Worm (Caenorhabditis elegans) whole organism, L4 larva: Measurements from ENCODE around the gene C06A1.7.
A peak's percentile ranks its signal among the peaks of the same experiment; 100 is the strongest.

Source experiments
- D1046.2 ChIP-seq: fragments of 200-800 bp; sonication (Bioruptor generic); IDR thresholded peaks from 2 replicates; pipeline ENCODE4 v1.3.6; 2022; ENCODE audit warnings: missing genetic modification characterization, missing compliant biosample characterization
- F10B5.3 ChIP-seq: sonication (generic microtip); optimal IDR thresholded peaks from 2 replicates; lab custom pipeline; 2016; ENCODE audit warnings: mild to moderate bottlenecking, missing genetic modification characterization, missing compliant biosample characterization
- F37D6.2 ChIP-seq: sonication (generic microtip); optimal IDR thresholded peaks from 2 replicates; lab custom pipeline; 2016; ENCODE audit warnings: mild to moderate bottlenecking, missing genetic modification characterization, missing compliant biosample characterization
- F44E2.7 ChIP-seq: fragments of 200-800 bp; sonication (Bioruptor generic); IDR thresholded peaks from 2 replicates; pipeline ENCODE4 v2.1.2; 2022; ENCODE audit warnings: missing genetic modification characterization, missing compliant biosample characterization
- F49E8.2 ChIP-seq: sonication (generic microtip); optimal IDR thresholded peaks from 2 replicates; lab custom pipeline; 2016; ENCODE audit warnings: missing compliant biosample characterization, mild to moderate bottlenecking, missing genetic modification characterization, borderline replicate concordance
- R02D3.7 ChIP-seq: fragments of 150-350 bp; sonication (generic microtip); optimal IDR thresholded peaks from 3 replicates; lab custom pipeline; 2014; ENCODE audit warnings: missing biosample characterization, missing genetic modification characterization
- T26A8.4 ChIP-seq: fragments of 200-800 bp; sonication (Bioruptor generic); IDR thresholded peaks from 2 replicates; pipeline ENCODE4 v1.3.6; 2022; ENCODE audit warnings: missing genetic modification characterization, missing compliant biosample characterization
- Y5F2A.4 ChIP-seq: fragments of 200-800 bp; sonication (Bioruptor generic); optimal IDR thresholded peaks from 2 replicates; lab custom pipeline; 2018; ENCODE audit warnings: mild to moderate bottlenecking, missing genetic modification characterization, missing compliant biosample characterization
- aha-1 ChIP-seq: fragments of 150-350 bp; peaks from one replicate; lab custom pipeline; 2014; ENCODE audit warnings: missing biosample characterization, missing genetic modification characterization
- aly-2 ChIP-seq: sonication (generic microtip); optimal IDR thresholded peaks from 2 replicates; lab custom pipeline; 2018; ENCODE audit warnings: missing biosample characterization, missing genetic modification characterization
- ama-1 ChIP-seq: fragments of 150-350 bp; optimal IDR thresholded peaks from 2 replicates; lab custom pipeline; 2014; ENCODE audit warnings: inconsistent platforms, mixed read lengths
- arid-1 ChIP-seq: fragments of 200-800 bp; sonication (Bioruptor generic); conservative IDR thresholded peaks from 2 replicates; pipeline ENCODE4 v1.3.6; 2022; ENCODE audit warnings: missing genetic modification reagents, missing genetic modification characterization, missing compliant biosample characterization
- ceh-44 ChIP-seq: fragments of 200-800 bp; sonication (Bioruptor generic); IDR thresholded peaks from 2 replicates; pipeline ENCODE4 v1.3.6; 2022; ENCODE audit warnings: missing genetic modification reagents, missing genetic modification characterization, missing compliant biosample characterization
- ctbp-1 ChIP-seq: fragments of 200-800 bp; sonication (Bioruptor generic); IDR thresholded peaks from 2 replicates; pipeline ENCODE4 v1.3.6; 2022; ENCODE audit warnings: missing genetic modification reagents, missing genetic modification characterization, missing compliant biosample characterization
- daf-19 ChIP-seq: fragments of 200-800 bp; sonication (Bioruptor generic); conservative IDR thresholded peaks from 2 replicates; pipeline ENCODE4 v1.3.6; 2022; ENCODE audit warnings: missing genetic modification characterization, missing compliant biosample characterization
- daf-8 ChIP-seq: fragments of 200-800 bp; sonication (Bioruptor generic); IDR thresholded peaks from 2 replicates; pipeline ENCODE4 v1.3.6; 2022; ENCODE audit warnings: missing genetic modification characterization, missing compliant biosample characterization
- egl-43 ChIP-seq: fragments of 200-800 bp; sonication (Bioruptor generic); IDR thresholded peaks from 2 replicates; pipeline ENCODE4 v1.3.6; 2022; ENCODE audit warnings: missing genetic modification reagents, missing genetic modification characterization, missing compliant biosample characterization
- fos-1 ChIP-seq: fragments of 150-350 bp; optimal IDR thresholded peaks from 2 replicates; lab custom pipeline; 2014; ENCODE audit warnings: missing biosample characterization, missing genetic modification characterization
- hlh-30 ChIP-seq: sonication (generic microtip); optimal IDR thresholded peaks from 2 replicates; lab custom pipeline; 2017; ENCODE audit warnings: antibody characterized with exemption, mild to moderate bottlenecking, missing genetic modification characterization, missing compliant biosample characterization; ENCODE audit not compliant: insufficient read depth
- hmg-1.1 ChIP-seq: fragments of 200-800 bp; sonication (Bioruptor generic); IDR thresholded peaks from 2 replicates; pipeline ENCODE4 v1.3.6; 2022; ENCODE audit warnings: missing genetic modification reagents, missing genetic modification characterization, missing compliant biosample characterization
- lin-15B ChIP-seq: fragments of 150-350 bp; sonication (generic microtip); optimal IDR thresholded peaks from 3 replicates; lab custom pipeline; 2014; ENCODE audit warnings: missing biosample characterization, missing genetic modification characterization
- lin-38 ChIP-seq: fragments of 200-800 bp; sonication (Bioruptor generic); IDR thresholded peaks from 2 replicates; pipeline ENCODE4 v1.3.6; 2022; ENCODE audit warnings: missing genetic modification reagents, missing genetic modification characterization, missing compliant biosample characterization
- lin-39 ChIP-seq: fragments of 150-350 bp; optimal IDR thresholded peaks from 2 replicates; lab custom pipeline; 2014; ENCODE audit warnings: missing biosample characterization, missing genetic modification reagents, missing genetic modification characterization
- lsy-2 ChIP-seq, 2 experiments: fragments of 150-350 bp in 1 of 2; sonication (generic microtip) in 1 of 2; optimal IDR thresholded peaks; 2 replicates each; lab custom pipeline; 2014 to 2017; ENCODE audit warnings: missing biosample characterization in 2 of 2, missing genetic modification characterization in 2 of 2
- madf-9 ChIP-seq: fragments of 200-800 bp; sonication (Bioruptor generic); conservative IDR thresholded peaks from 2 replicates; pipeline ENCODE4 v1.3.6; 2022; ENCODE audit warnings: missing genetic modification reagents, missing genetic modification characterization, missing compliant biosample characterization
- mdl-1 ChIP-seq, 2 experiments: fragments of 150-350 bp in 1 of 2; sonication (generic microtip) in 1 of 2; optimal IDR thresholded peaks; 2 replicates each; lab custom pipeline; 2014 to 2017; ENCODE audit warnings: missing biosample characterization in 2 of 2, missing genetic modification characterization in 2 of 2
- mdt-29 ChIP-seq: fragments of 200-800 bp; sonication (Bioruptor generic); IDR thresholded peaks from 2 replicates; pipeline ENCODE4 v1.3.6; 2022; ENCODE audit warnings: missing genetic modification reagents, missing genetic modification characterization, missing compliant biosample characterization
- mes-2 ChIP-seq: sonication (generic microtip); optimal IDR thresholded peaks from 2 replicates; lab custom pipeline; 2016; ENCODE audit warnings: missing genotype, mild to moderate bottlenecking, missing genetic modification characterization, missing compliant biosample characterization; ENCODE audit not compliant: poor library complexity, severe bottlenecking
- mxl-2 ChIP-seq: fragments of 200-800 bp; sonication (Bioruptor generic); conservative IDR thresholded peaks from 2 replicates; pipeline ENCODE4 v1.3.6; 2022; ENCODE audit warnings: missing genetic modification reagents, missing genetic modification characterization, missing compliant biosample characterization
- nhr-102 ChIP-seq: sonication (generic microtip); optimal IDR thresholded peaks from 2 replicates; lab custom pipeline; 2016; ENCODE audit warnings: mild to moderate bottlenecking, missing genetic modification characterization, moderate library complexity, missing compliant biosample characterization
- nhr-237 ChIP-seq: sonication (generic microtip); optimal IDR thresholded peaks from 2 replicates; lab custom pipeline; 2017; ENCODE audit warnings: missing biosample characterization, missing genetic modification characterization
- nhr-25 ChIP-seq: sonication (generic microtip); optimal IDR thresholded peaks from 2 replicates; lab custom pipeline; 2017; ENCODE audit warnings: missing genetic modification characterization, mild to moderate bottlenecking, missing compliant biosample characterization, antibody characterized with exemption, moderate library complexity, borderline replicate concordance; ENCODE audit not compliant: insufficient read depth
- nhr-41 ChIP-seq: fragments of 200-800 bp; sonication (Bioruptor generic); IDR thresholded peaks from 2 replicates; pipeline ENCODE4 v1.3.6; 2022; ENCODE audit warnings: missing genetic modification reagents, missing genetic modification characterization, missing compliant biosample characterization
- nhr-6 ChIP-seq: fragments of 150-350 bp; optimal IDR thresholded peaks from 2 replicates; lab custom pipeline; 2014; ENCODE audit warnings: missing biosample characterization, missing genetic modification characterization
- nhr-76 ChIP-seq: fragments of 150-350 bp; optimal IDR thresholded peaks from 2 replicates; lab custom pipeline; 2014; ENCODE audit warnings: missing biosample characterization, missing genetic modification characterization
- rbr-2 ChIP-seq: sonication (generic microtip); optimal IDR thresholded peaks from 2 replicates; lab custom pipeline; 2016; ENCODE audit warnings: missing genotype, missing genetic modification characterization, missing compliant biosample characterization
- set-16 ChIP-seq: fragments of 200-800 bp; sonication (Bioruptor generic); IDR thresholded peaks from 2 replicates; pipeline ENCODE4 v1.3.6; 2022; ENCODE audit warnings: missing genetic modification reagents, missing genetic modification characterization, missing compliant biosample characterization
- skn-1 ChIP-seq: fragments of 150-350 bp; optimal IDR thresholded peaks from 2 replicates; lab custom pipeline; 2014; ENCODE audit warnings: missing biosample characterization, missing genetic modification characterization
- snpc-1.2 ChIP-seq: fragments of 200-800 bp; sonication (Bioruptor generic); IDR thresholded peaks from 2 replicates; pipeline ENCODE4 v1.3.6; 2022; ENCODE audit warnings: missing genetic modification reagents, missing genetic modification characterization, missing compliant biosample characterization
- snpc-4 ChIP-seq: fragments of 150-350 bp; optimal IDR thresholded peaks from 2 replicates; lab custom pipeline; 2014; ENCODE audit warnings: missing biosample characterization, missing genetic modification characterization
- spr-1 ChIP-seq: sonication (generic microtip); optimal IDR thresholded peaks from 2 replicates; lab custom pipeline; 2016; ENCODE audit warnings: mild to moderate bottlenecking, missing genetic modification characterization, missing compliant biosample characterization
- tag-97 ChIP-seq: fragments of 200-800 bp; sonication (Bioruptor generic); IDR thresholded peaks from 2 replicates; pipeline ENCODE4 v1.3.6; 2022; ENCODE audit warnings: missing genetic modification characterization, missing compliant biosample characterization
- unc-62 ChIP-seq, 3 experiments: fragments of 150-350 bp in 1 of 3; sonication (generic microtip); optimal IDR thresholded peaks in 2 of 3; peaks in 1 of 3; 1 replicate in 1 of 3; 2 replicates in 2 of 3; lab custom pipeline; 2014 to 2017; ENCODE audit warnings: missing biosample characterization in 3 of 3, missing genetic modification characterization in 3 of 3, missing genetic modification reagents in 3 of 3, missing genotype in 1 of 3
- zfp-2 ChIP-seq: sonication (generic microtip); optimal IDR thresholded peaks from 2 replicates; lab custom pipeline; 2016; ENCODE audit warnings: mild to moderate bottlenecking, missing genetic modification characterization, missing compliant biosample characterization

Gene C06A1.7

ce11 chrII:10550872-10551647, 13.6 kb upstream of the C06A1.7 start (continued):
- TF ChIP-seq F49E8.2 (tag; lab: Kevin White, UChicago) = no peak
- no peak for TF ChIP-seq nhr-102 (tag; lab: Kevin White, UChicago)
- TF ChIP-seq unc-62 (GFP tag; optimal IDR thresholded peaks at IDR 0.05 in 1 of 2; lab: Kevin White, UChicago) = peak in 1 of 2 experiments; percentile 91
- TF ChIP-seq unc-62 (tag; optimal IDR thresholded peaks at IDR 0.05; lab: Kevin White, UChicago) = no peak
- peak in 1 of 2 experiments; percentile 15 for TF ChIP-seq mdl-1 (tag; optimal IDR thresholded peaks at IDR 0.05; lab: Kevin White, UChicago)
- 0 out of 2 replicates have a peak, but pooled peaks have one; percentile 16 for TF ChIP-seq madf-9
- TF ChIP-seq ama-1 = peak; percentile 79
- no peak for TF ChIP-seq egl-43 (GFP tag; lab: Robert Waterston, UW)
- no peak; the same call in 1 of the 2 replicates for TF ChIP-seq lin-38 (GFP tag; lab: Robert Waterston, UW)
- TF ChIP-seq hlh-30 (tag; lab: Kevin White, UChicago) = peak; percentile 14
- TF ChIP-seq T26A8.4 = no peak
- TF ChIP-seq mxl-2 (GFP tag; lab: Robert Waterston, UW) = no peak
- no peak for TF ChIP-seq Y5F2A.4 (GFP tag; lab: Kevin White, UChicago)
- TF ChIP-seq ctbp-1 = no peak

ce11 chrII:10551985-10552736, 12.5 kb upstream of the C06A1.7 start:
- TF ChIP-seq daf-8 = no peak
- no peak for TF ChIP-seq skn-1 (tag; lab: Kevin White, UChicago)
- TF ChIP-seq aly-2 (tag; lab: Kevin White, UChicago) = no peak
- peak; percentile 55; the same call in 1 of the 2 replicates for TF ChIP-seq mdt-29 (GFP tag; lab: Robert Waterston, UW)
- peak; percentile 76 to 92 for TF ChIP-seq lsy-2 (tag; optimal IDR thresholded peaks at IDR 0.05; lab: Kevin White, UChicago)
- no peak for TF ChIP-seq lin-15B
- TF ChIP-seq ama-1 = peak; percentile 82
- peak; percentile 77 for TF ChIP-seq egl-43 (GFP tag; lab: Robert Waterston, UW)
- TF ChIP-seq F37D6.2 (tag; lab: Kevin White, UChicago) = peak; percentile 70
- no peak for TF ChIP-seq ceh-44
- peak; percentile 39 for TF ChIP-seq madf-9
- TF ChIP-seq daf-19 (GFP tag; lab: Robert Waterston, UW) = no peak
- TF ChIP-seq T26A8.4 = peak; percentile 67
- TF ChIP-seq nhr-25 (tag; lab: Kevin White, UChicago) = peak; percentile 81
- TF ChIP-seq tag-97 (GFP tag; lab: Robert Waterston, UW) = no peak
- peak; percentile 63 for TF ChIP-seq spr-1 (tag; lab: Kevin White, UChicago)
- no peak for TF ChIP-seq snpc-4 (tag; lab: Kevin White, UChicago)
- no peak for TF ChIP-seq lin-39 (tag; lab: Kevin White, UChicago)
- no peak for TF ChIP-seq D1046.2 (GFP tag; lab: Robert Waterston, UW)
- TF ChIP-seq hmg-1.1 (GFP tag; lab: Robert Waterston, UW) = peak; percentile 80
- TF ChIP-seq snpc-1.2 (GFP tag; lab: Robert Waterston, UW) = no peak
- TF ChIP-seq nhr-6 (tag; lab: Kevin White, UChicago) = peak; percentile 66
- TF ChIP-seq Y5F2A.4 (GFP tag; lab: Kevin White, UChicago) = no peak
- TF ChIP-seq aha-1 (tag; lab: Kevin White, UChicago) = peak; percentile 99
- peak; percentile 24; the same call in 1 of the 2 replicates for TF ChIP-seq nhr-41 (GFP tag; lab: Robert Waterston, UW)
- peak; percentile 76 to 91 for TF ChIP-seq mdl-1 (tag; optimal IDR thresholded peaks at IDR 0.05; lab: Kevin White, UChicago)
- TF ChIP-seq arid-1 (GFP tag; lab: Robert Waterston, UW) = peak; percentile 28; the same call in 1 of the 2 replicates
- TF ChIP-seq mes-2 = peak; percentile 83
- TF ChIP-seq rbr-2 (tag; lab: Kevin White, UChicago) = peak; percentile 83
- no peak for TF ChIP-seq nhr-237 (tag; lab: Kevin White, UChicago)
- TF ChIP-seq F10B5.3 (tag; lab: Kevin White, UChicago) = no peak
- TF ChIP-seq mxl-2 (GFP tag; lab: Robert Waterston, UW) = 0 out of 2 replicates have a peak, but pooled peaks have one; percentile 16
- TF ChIP-seq fos-1 = peak; percentile 66
- TF ChIP-seq F44E2.7 (GFP tag; lab: Robert Waterston, UW) = no peak
- peak; percentile 64 for TF ChIP-seq nhr-76 (tag; lab: Kevin White, UChicago)
- TF ChIP-seq zfp-2 = no peak
- TF ChIP-seq R02D3.7 (tag; lab: Kevin White, UChicago) = no peak
- peak; percentile 55 for TF ChIP-seq set-16 (GFP tag; lab: Robert Waterston, UW)
